Worm (Caenorhabditis elegans): ENCODE results near the gene oac-55.
A peak's percentile ranks its signal among the peaks of the same experiment; 100 is the strongest.

Gene oac-55

DNA sequence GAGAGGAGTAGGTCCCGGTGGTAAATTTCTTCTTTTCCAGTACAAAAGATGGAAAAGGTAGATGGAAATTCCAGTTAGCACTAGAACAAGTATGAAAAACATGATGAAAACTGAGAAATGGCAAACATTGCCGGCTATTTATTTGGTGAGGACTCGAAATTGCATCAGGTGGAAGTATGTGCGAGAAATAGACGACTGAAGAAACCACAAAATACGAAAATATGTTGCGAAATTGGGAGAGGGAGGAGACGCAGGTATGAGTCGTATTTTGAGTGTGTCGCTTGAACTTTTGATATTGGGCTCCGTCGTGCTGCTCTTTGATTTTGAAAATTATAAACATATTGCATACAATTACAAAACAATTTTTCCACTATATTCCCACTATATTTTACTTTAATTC is 42.4 kb downstream of the oac-55 start, which contains the start of gene cyp-33C8:
TSS of gene cyp-33C8 (minus strand) at position 200 of the 400 bp plus-strand sequence.
- TF ChIP-seq ceh-90 (tag; optimal IDR thresholded peaks at IDR 0.05) (no peak), efl-1 (optimal IDR thresholded peaks at IDR 0.05) (peak; percentile 36 to 62), efl-1 (GFP tag; optimal IDR thresholded peaks at IDR 0.05 in 1 of 2) (peak; percentile 22 to 94), efl-3 (GFP tag; optimal IDR thresholded peaks at IDR 0.05) (no peak), fkh-4 (tag; optimal IDR thresholded peaks at IDR 0.05; ENCODE audit: borderline replicate concordance) (no peak), dpl-1 (GFP tag; optimal IDR thresholded peaks at IDR 0.05) (peak in 2 of 3 experiments; percentile 9 to 21), lin-14 (GFP tag; optimal IDR thresholded peaks at IDR 0.05) (peak; percentile 66), nhr-20 (tag; optimal IDR thresholded peaks at IDR 0.05) (peak; percentile 53), rnt-1 (tag; optimal IDR thresholded peaks at IDR 0.05) (peak; percentile 89), zip-4 (GFP tag; optimal IDR thresholded peaks at IDR 0.05) (peak; percentile 59), nhr-19 (GFP tag; conservative IDR thresholded peaks at IDR 0.05) (peak; percentile 24; the same call in 1 of the 2 replicates), elt-3 (tag; optimal IDR thresholded peaks at IDR 0.05) (no peak), nhr-76 (tag; optimal IDR thresholded peaks at IDR 0.05) (no peak), tbx-2 (tag; optimal IDR thresholded peaks at IDR 0.05) (no peak), isw-1 (GFP tag; IDR thresholded peaks at IDR 0.05) (0 out of 2 replicates have a peak, but pooled peaks have one; percentile 6), C34B4.2 (tag; optimal IDR thresholded peaks at IDR 0.05) (no peak), egl-27 (tag; optimal IDR thresholded peaks at IDR 0.05) (no peak), lsy-2 (tag; optimal IDR thresholded peaks at IDR 0.05) (no peak), aly-2 (tag; optimal IDR thresholded peaks at IDR 0.05) (no peak), irx-1 (tag; optimal IDR thresholded peaks at IDR 0.05) (no peak), tlp-1 (tag; optimal IDR thresholded peaks at IDR 0.05) (no peak), nhr-12 (tag; optimal IDR thresholded peaks at IDR 0.05) (no peak), alr-1 (tag; optimal IDR thresholded peaks at IDR 0.05; ENCODE audit: borderline replicate concordance) (no peak), skn-1 (tag; optimal IDR thresholded peaks at IDR 0.05) (peak; percentile 73), mab-9 (GFP tag; IDR thresholded peaks at IDR 0.05) (no peak), nhr-85 (tag) (peak; percentile 22), nhr-71 (tag; optimal IDR thresholded peaks at IDR 0.05) (peak; percentile 67), blmp-1 (tag; optimal IDR thresholded peaks at IDR 0.05) (no peak), hlh-17 (GFP tag; optimal IDR thresholded peaks at IDR 0.05; ENCODE audit: borderline replicate concordance) (no peak), elt-2 (tag; optimal IDR thresholded peaks at IDR 0.05) (no peak), nhr-11 (tag; optimal IDR thresholded peaks at IDR 0.05) (peak; percentile 47), nhr-28 (tag; optimal IDR thresholded peaks at IDR 0.05) (no peak), ceh-82 (tag; optimal IDR thresholded peaks at IDR 0.05) (peak in 2 of 3 experiments; percentile 46 to 51), mep-1 (tag; optimal IDR thresholded peaks at IDR 0.05) (peak; percentile 11), ama-1 (optimal IDR thresholded peaks at IDR 0.05) (no peak), hpl-2 (GFP tag; optimal IDR thresholded peaks at IDR 0.05) (peak; percentile 33), jun-1 (tag; optimal IDR thresholded peaks at IDR 0.05) (peak; percentile 57), C16A3.4 (tag; optimal IDR thresholded peaks at IDR 0.05) (peak; percentile 22), unc-86 (tag; optimal IDR thresholded peaks at IDR 0.05) (no peak), lin-35 (GFP tag; optimal IDR thresholded peaks at IDR 0.05) (peak in 1 of 2 experiments; percentile 43), ces-1 (GFP tag; optimal IDR thresholded peaks at IDR 0.05) (no peak), swsn-7 (tag; optimal IDR thresholded peaks at IDR 0.05) (no peak), nhr-77 (tag; optimal IDR thresholded peaks at IDR 0.05) (no peak), fkh-8 (tag; optimal IDR thresholded peaks at IDR 0.05) (peak; percentile 41)

DNA sequence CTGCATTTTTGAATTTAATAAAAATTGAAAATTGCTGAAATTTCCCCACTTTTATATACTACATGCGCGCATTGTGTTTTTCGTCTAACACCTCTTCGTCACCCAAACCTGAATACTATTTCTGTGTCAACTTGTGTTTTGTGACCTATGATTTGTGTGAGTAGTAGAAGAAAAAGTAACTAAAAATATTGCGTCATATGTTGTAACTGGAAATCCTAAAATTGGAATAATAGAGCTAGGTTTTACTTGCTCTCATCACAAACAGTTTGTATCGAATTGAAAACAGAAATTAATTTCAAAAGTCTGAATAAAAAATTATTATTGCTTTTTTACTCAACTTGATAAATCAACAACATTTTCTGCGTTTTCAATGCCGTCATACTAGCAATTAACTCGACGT is 44.6 kb downstream of the oac-55 start, which contains the start of gene R08F11.4:
TSS of gene R08F11.4 (minus strand) at position 29 of the 400 bp plus-strand sequence.
- TF ChIP-seq nhr-90 (tag; optimal IDR thresholded peaks at IDR 0.05; ENCODE audit: poor library complexity), result peak; percentile 9
- peak; percentile 29 for TF ChIP-seq lin-14 (GFP tag; optimal IDR thresholded peaks at IDR 0.05)
- no peak for TF ChIP-seq unc-98 (GFP tag; IDR thresholded peaks at IDR 0.05)
- no peak for TF ChIP-seq unc-86 (tag; optimal IDR thresholded peaks at IDR 0.05)
- TF ChIP-seq nhr-19 (GFP tag; conservative IDR thresholded peaks at IDR 0.05), result no peak
- no peak for TF ChIP-seq lin-39 (tag; optimal IDR thresholded peaks at IDR 0.05)
- peak; percentile 9 for TF ChIP-seq snu-23 (GFP tag; optimal IDR thresholded peaks at IDR 0.05)
- peak; percentile 26 for TF ChIP-seq nhr-71 (tag; optimal IDR thresholded peaks at IDR 0.05)
- TF ChIP-seq skn-1 (tag; optimal IDR thresholded peaks at IDR 0.05), result peak; percentile 13
- TF ChIP-seq ceh-63 (GFP tag; optimal IDR thresholded peaks at IDR 0.05), result no peak
- TF ChIP-seq nhr-77 (tag; optimal IDR thresholded peaks at IDR 0.05), result no peak
- TF ChIP-seq sptf-1 (tag; optimal IDR thresholded peaks at IDR 0.05), result no peak
- TF ChIP-seq ces-1 (GFP tag; optimal IDR thresholded peaks at IDR 0.05), result no peak
- no peak for TF ChIP-seq lsy-2 (tag; optimal IDR thresholded peaks at IDR 0.05)
- no peak for TF ChIP-seq xbp-1 (tag; optimal IDR thresholded peaks at IDR 0.05)
- TF ChIP-seq C34B4.2 (tag; optimal IDR thresholded peaks at IDR 0.05), result no peak
- TF ChIP-seq lin-15B (tag; optimal IDR thresholded peaks at IDR 0.05), result no peak
- TF ChIP-seq egl-13 (tag; optimal IDR thresholded peaks at IDR 0.05), result no peak
- TF ChIP-seq nhr-85 (tag), result peak; percentile 64
- TF ChIP-seq mab-9 (GFP tag; IDR thresholded peaks at IDR 0.05), result no peak
- TF ChIP-seq efl-3 (GFP tag; optimal IDR thresholded peaks at IDR 0.05), result no peak
